Worm (Caenorhabditis elegans): ENCODE data around the gene del-2.

Gene del-2

ce11 chrIV:9653184-9653583, 11.4 kb upstream of the del-2 start, which contains the start of gene F58G6.3:
Gene F58G6.3, plus strand, starts transcription at chrIV:9653535.
- TF ChIP-seq spr-1 (tag; optimal IDR thresholded peaks at IDR 0.05) (no peak), D1046.2 (GFP tag; IDR thresholded peaks at IDR 0.05) (no peak), madf-5 (GFP tag; IDR thresholded peaks at IDR 0.05) (no peak), F10B5.3 (tag; optimal IDR thresholded peaks at IDR 0.05) (no peak), nhr-77 (tag; optimal IDR thresholded peaks at IDR 0.05) (no peak), daf-16 (GFP tag; optimal IDR thresholded peaks at IDR 0.05) (no peak), daf-16 (tag; optimal IDR thresholded peaks at IDR 0.05) (peak; percentile 29), arid-1 (GFP tag; conservative IDR thresholded peaks at IDR 0.05) (no peak), ama-1 (optimal IDR thresholded peaks at IDR 0.05) (no peak), pqm-1 (tag; optimal IDR thresholded peaks at IDR 0.05) (peak; percentile 5), Y48G9A.11 (GFP tag; IDR thresholded peaks at IDR 0.05) (no peak), duxl-1 (tag; optimal IDR thresholded peaks at IDR 0.05; ENCODE audit: poor library complexity) (no peak), mdt-29 (GFP tag; IDR thresholded peaks at IDR 0.05) (no peak), dve-1 (tag; optimal IDR thresholded peaks at IDR 0.05; ENCODE audit: insufficient read depth) (peak; percentile 20), hif-1 (tag; optimal IDR thresholded peaks at IDR 0.05) (no peak), ceh-62 (tag; optimal IDR thresholded peaks at IDR 0.05) (no peak), Y75B8A.6 (GFP tag; IDR thresholded peaks at IDR 0.05) (no peak), ctbp-1 (GFP tag; IDR thresholded peaks at IDR 0.05) (no peak), ZK337.2 (GFP tag; IDR thresholded peaks at IDR 0.05) (no peak), nhr-48 (tag; optimal IDR thresholded peaks at IDR 0.05) (no peak), lin-39 (tag; optimal IDR thresholded peaks at IDR 0.05) (no peak), mdl-1 (tag; optimal IDR thresholded peaks at IDR 0.05) (no peak), R02D3.7 (tag; optimal IDR thresholded peaks at IDR 0.05) (no peak), vab-7 (GFP tag; IDR thresholded peaks at IDR 0.05) (no peak), madf-9 (GFP tag; conservative IDR thresholded peaks at IDR 0.05) (no peak), dpl-1 (GFP tag; optimal IDR thresholded peaks at IDR 0.05) (no peak), skn-1 (tag; optimal IDR thresholded peaks at IDR 0.05) (no peak), gei-8 (GFP tag; optimal IDR thresholded peaks at IDR 0.05) (no peak), lsy-2 (tag; optimal IDR thresholded peaks at IDR 0.05) (peak in 1 of 2 experiments; percentile 64), nhr-6 (tag; optimal IDR thresholded peaks at IDR 0.05) (no peak), attf-4 (tag; optimal IDR thresholded peaks at IDR 0.05) (no peak), mxl-2 (GFP tag; conservative IDR thresholded peaks at IDR 0.05) (no peak), ceh-82 (tag; optimal IDR thresholded peaks at IDR 0.05) (no peak), snpc-1.2 (GFP tag; IDR thresholded peaks at IDR 0.05) (no peak)

- 0 out of 2 replicates have a peak, but pooled peaks have one; percentile 31 for TF ChIP-seq ceh-20 (GFP tag; IDR thresholded peaks at IDR 0.05)
- peak; percentile 14 for TF ChIP-seq T20F7.1 (GFP tag; optimal IDR thresholded peaks at IDR 0.05)
- peak; percentile 14 for TF ChIP-seq hlh-30 (tag; optimal IDR thresholded peaks at IDR 0.05; ENCODE audit: insufficient read depth)
- no peak for TF ChIP-seq ces-1 (GFP tag; optimal IDR thresholded peaks at IDR 0.05)
- TF ChIP-seq unc-62 (GFP tag; optimal IDR thresholded peaks at IDR 0.05 in 1 of 2): peak in 1 of 2 experiments; percentile 44
- TF ChIP-seq unc-62 (tag; optimal IDR thresholded peaks at IDR 0.05): no peak
- no peak for TF ChIP-seq snpc-1.2 (GFP tag; IDR thresholded peaks at IDR 0.05)
- no peak for TF ChIP-seq ztf-11 (tag; optimal IDR thresholded peaks at IDR 0.05)
- peak in 1 of 2 experiments; percentile 16 for TF ChIP-seq mdl-1 (tag; optimal IDR thresholded peaks at IDR 0.05)
- TF ChIP-seq nhr-111 (GFP tag; optimal IDR thresholded peaks at IDR 0.05): no peak
- TF ChIP-seq F37D6.2 (tag; optimal IDR thresholded peaks at IDR 0.05): no peak
- no peak for TF ChIP-seq daf-16 (GFP tag; optimal IDR thresholded peaks at IDR 0.05)
- TF ChIP-seq daf-16 (tag; optimal IDR thresholded peaks at IDR 0.05): peak; percentile 96
- peak; percentile 70 for TF ChIP-seq ztf-7 (tag; optimal IDR thresholded peaks at IDR 0.05)
- TF ChIP-seq nhr-6 (tag; optimal IDR thresholded peaks at IDR 0.05): peak; percentile 33
- TF ChIP-seq pqm-1 (tag; optimal IDR thresholded peaks at IDR 0.05): peak; percentile 95
- no peak for TF ChIP-seq pha-4 (GFP tag; IDR thresholded peaks at IDR 0.05)
- no peak for TF ChIP-seq pha-4 (tag; optimal IDR thresholded peaks at IDR 0.05)
- no peak for TF ChIP-seq sdz-12 (GFP tag; optimal IDR thresholded peaks at IDR 0.05)
- TF ChIP-seq nhr-28 (tag; optimal IDR thresholded peaks at IDR 0.05): peak; percentile 41
- TF ChIP-seq dve-1 (tag; optimal IDR thresholded peaks at IDR 0.05; ENCODE audit: insufficient read depth): peak; percentile 90
- no peak for TF ChIP-seq D1046.2 (GFP tag; IDR thresholded peaks at IDR 0.05)
- peak; percentile 65 for TF ChIP-seq nhr-102 (tag; optimal IDR thresholded peaks at IDR 0.05)
- TF ChIP-seq hif-1 (tag; optimal IDR thresholded peaks at IDR 0.05): peak in 1 of 2 experiments; percentile 29
- TF ChIP-seq snpc-4 (tag; optimal IDR thresholded peaks at IDR 0.05): no peak
- TF ChIP-seq nhr-10 (tag; optimal IDR thresholded peaks at IDR 0.05): peak; percentile 22
- TF ChIP-seq ceh-44 (GFP tag; IDR thresholded peaks at IDR 0.05): no peak
Measured at ce11 chrIV:9651234-9651633, 9.4 kb upstream of the del-2 start, which contains the start of gene chca-1. Gene chca-1, plus strand, starts transcription at chrIV:9651394.
